Worm (Caenorhabditis elegans): ENCODE measurements around the gene gar-1.

gar-1 gene

DNA sequence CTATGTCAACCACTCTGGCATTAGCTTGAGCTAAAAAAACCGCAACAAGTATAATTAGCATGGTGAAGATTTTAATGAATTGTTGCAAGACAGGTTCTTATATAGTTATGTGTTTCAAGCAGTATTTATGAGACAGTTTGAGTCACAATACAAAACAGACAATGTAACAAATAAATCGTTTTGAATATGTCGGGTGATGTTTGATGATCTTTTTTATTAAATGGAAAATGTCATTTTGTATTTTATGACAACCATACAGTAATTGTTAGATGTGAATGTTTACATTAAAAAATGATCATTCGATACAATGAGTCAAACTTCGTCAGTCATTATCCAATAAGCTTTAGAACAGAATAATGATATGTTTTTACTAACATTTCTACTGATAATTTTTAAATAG is 41.3 kb downstream of the gar-1 start, which contains the start of gene K10C2.7:
Gene K10C2.7, minus strand, starts transcription at position 101 of the 400 bp plus-strand sequence.
- TF ChIP-seq lim-6 (tag; optimal IDR thresholded peaks at IDR 0.05), result no peak
- TF ChIP-seq fkh-10 (GFP tag; optimal IDR thresholded peaks at IDR 0.05), result no peak
- no peak for TF ChIP-seq tbx-7 (tag; optimal IDR thresholded peaks at IDR 0.05)
- no peak for TF ChIP-seq madf-2 (tag; optimal IDR thresholded peaks at IDR 0.05)
- no peak for TF ChIP-seq nhr-232 (tag; optimal IDR thresholded peaks at IDR 0.05)

DNA sequence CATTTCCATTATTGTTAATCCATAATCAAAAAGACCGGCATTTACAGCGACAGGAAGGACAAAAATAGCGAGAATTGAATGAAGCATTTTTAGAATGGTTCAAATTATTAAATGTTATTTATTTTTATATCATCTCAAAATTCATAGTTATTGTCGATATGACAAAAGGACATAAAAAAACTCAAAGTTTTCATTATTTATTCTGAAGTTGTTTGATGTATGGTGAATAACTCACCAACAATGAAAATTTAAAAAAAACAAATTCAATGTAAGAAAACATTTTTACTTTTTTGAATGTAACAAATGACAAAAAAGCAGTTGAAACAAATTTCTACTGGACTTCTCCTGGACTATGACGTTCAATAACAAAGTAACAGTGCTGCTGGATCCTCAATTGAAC is 44.2 kb downstream of the gar-1 start, which contains the start of gene K10C2.14:
Gene K10C2.14, minus strand, starts transcription at position 101 of the 400 bp plus-strand sequence.
- TF ChIP-seq ceh-9 (tag; optimal IDR thresholded peaks at IDR 0.05), result no peak
- no peak for TF ChIP-seq hlh-6 (tag; optimal IDR thresholded peaks at IDR 0.05)

DNA sequence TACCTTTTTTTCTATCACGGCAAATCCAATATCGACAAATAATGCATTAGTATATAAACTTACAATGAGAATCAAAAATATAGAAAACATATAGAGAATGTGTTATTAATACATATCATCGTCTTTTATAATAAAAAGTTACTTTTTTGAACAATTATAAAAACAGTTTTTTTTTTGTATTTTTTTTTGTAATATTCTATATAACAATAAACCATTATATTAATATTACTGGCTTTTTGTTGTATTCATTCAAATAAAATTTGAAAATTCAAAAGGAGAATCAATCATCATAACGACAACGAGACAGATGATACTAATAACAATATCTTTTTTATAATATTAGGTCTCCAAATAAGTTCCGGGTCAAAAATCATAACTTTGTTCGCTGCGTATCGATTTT is 47.1 kb downstream of the gar-1 start, which contains the start of gene K10C2.8:
Gene K10C2.8, minus strand, starts transcription at position 101 of the 400 bp plus-strand sequence.
- TF ChIP-seq ceh-34 (tag; optimal IDR thresholded peaks at IDR 0.05) (no peak), sdc-2 (tag; optimal IDR thresholded peaks at IDR 0.05) (no peak), ref-2 (tag; optimal IDR thresholded peaks at IDR 0.05) (no peak), fkh-6 (tag; optimal IDR thresholded peaks at IDR 0.05) (no peak), ahr-1 (tag; optimal IDR thresholded peaks at IDR 0.05) (no peak), ceh-24 (tag; optimal IDR thresholded peaks at IDR 0.05) (no peak), nfya-1 (tag; optimal IDR thresholded peaks at IDR 0.05) (no peak), elt-2 (tag; optimal IDR thresholded peaks at IDR 0.05) (no peak), T23F11.4 (GFP tag; optimal IDR thresholded peaks at IDR 0.05) (no peak), C08G9.2 (tag; optimal IDR thresholded peaks at IDR 0.05) (no peak), pat-9 (tag; optimal IDR thresholded peaks at IDR 0.05) (no peak), sox-4 (tag; optimal IDR thresholded peaks at IDR 0.05) (no peak), lin-11 (tag; optimal IDR thresholded peaks at IDR 0.05) (no peak), fax-1 (tag; optimal IDR thresholded peaks at IDR 0.05) (no peak), npax-4 (tag; optimal IDR thresholded peaks at IDR 0.05) (no peak), mec-3 (tag; optimal IDR thresholded peaks at IDR 0.05; ENCODE audit: borderline replicate concordance) (no peak), hlh-15 (tag; optimal IDR thresholded peaks at IDR 0.05) (no peak)

DNA sequence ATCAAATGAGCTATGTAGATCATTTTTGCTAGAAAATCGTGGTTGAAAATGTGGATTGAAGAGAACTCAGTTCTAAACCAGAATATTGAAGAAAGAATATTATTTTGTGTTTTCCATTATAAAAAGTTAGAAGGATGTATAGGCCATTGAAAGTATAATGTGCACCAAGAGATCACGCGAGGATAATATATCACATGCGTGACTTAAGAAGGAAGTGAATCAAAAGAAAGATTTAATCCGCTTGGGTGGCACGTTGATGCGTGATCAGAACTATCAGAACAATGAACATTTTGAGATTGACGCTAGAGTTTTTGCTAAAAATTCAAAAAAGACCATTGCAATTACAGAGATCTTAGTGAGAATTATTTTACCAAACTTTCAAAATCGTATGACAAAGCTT is 48.9 kb downstream of the gar-1 start:
- no peak for TF ChIP-seq ceh-22 (tag; optimal IDR thresholded peaks at IDR 0.05)
- TF ChIP-seq sox-4 (tag; optimal IDR thresholded peaks at IDR 0.05), result no peak
- TF ChIP-seq ceh-34 (tag; optimal IDR thresholded peaks at IDR 0.05), result no peak

DNA sequence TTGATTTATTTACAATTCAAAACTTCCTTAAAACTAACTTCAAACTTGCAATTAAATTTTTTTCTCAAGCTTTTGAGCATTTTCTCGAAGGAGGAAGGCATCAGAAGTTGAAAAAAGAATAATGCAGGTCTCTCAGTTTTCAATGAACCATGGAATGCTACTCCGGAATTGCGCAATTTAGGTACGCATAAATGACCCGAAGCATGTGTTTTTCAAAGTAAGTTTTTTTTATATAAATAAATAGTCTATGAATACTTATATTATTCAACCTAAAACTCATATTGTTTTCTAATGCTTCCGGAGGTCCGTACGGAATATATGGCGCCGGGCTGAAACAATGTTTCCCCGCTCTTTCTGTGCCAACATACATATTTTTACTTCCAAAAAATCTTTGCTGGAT is 51.0 kb downstream of the gar-1 start, which contains the start of gene K10C2.2:
Gene K10C2.2, minus strand, starts transcription at position 101 of the 400 bp plus-strand sequence.
- no peak for TF ChIP-seq ceh-45 (GFP tag; IDR thresholded peaks at IDR 0.05)

DNA sequence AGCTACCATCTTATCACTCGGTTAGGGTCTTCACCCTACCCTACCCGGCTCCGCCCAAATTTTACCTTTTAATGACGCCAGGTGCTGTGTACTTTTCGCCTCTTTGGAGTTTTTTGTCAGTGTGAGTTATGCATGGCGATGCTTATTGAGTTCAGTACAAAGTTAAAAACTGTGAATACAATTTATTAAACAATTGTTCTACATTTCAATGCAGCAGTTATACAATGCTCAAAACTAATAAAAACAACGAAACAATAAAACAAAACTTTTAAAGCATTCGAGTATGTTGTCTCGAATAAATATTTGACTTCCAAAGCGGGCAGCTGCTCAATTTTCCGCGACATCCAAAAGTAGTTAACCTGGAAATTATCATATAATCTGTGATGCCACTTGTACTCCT is 54.2 kb downstream of the gar-1 start, which contains the start of gene ctsa-2:
Gene ctsa-2, minus strand, starts transcription at position 101 of the 400 bp plus-strand sequence.
- TF ChIP-seq ceh-22 (tag; optimal IDR thresholded peaks at IDR 0.05) (no peak), T23F11.4 (GFP tag; optimal IDR thresholded peaks at IDR 0.05) (no peak), fkh-6 (tag; optimal IDR thresholded peaks at IDR 0.05) (no peak), odd-2 (tag; optimal IDR thresholded peaks at IDR 0.05) (no peak)

DNA sequence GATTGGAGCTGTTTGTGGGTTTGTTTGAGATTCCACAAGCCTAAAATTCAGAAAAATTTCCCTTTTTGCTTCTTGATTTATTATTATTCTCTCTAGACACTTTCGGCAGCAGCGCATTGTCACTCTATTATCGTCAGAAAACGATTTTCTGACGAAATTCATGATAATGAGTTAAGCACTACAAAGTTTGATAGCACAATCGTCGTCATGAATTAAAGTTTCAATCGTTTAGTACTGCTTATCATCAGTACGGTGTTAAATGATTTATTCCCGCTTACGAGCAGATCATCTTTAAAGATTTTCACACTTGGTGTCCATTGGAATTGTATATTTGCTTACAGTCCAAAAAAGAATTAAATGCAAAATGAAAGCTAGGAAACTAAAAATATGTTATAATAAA is 55.1 kb downstream of the gar-1 start:
- TF ChIP-seq pax-1 (tag; optimal IDR thresholded peaks at IDR 0.05) (no peak), fkh-10 (GFP tag; optimal IDR thresholded peaks at IDR 0.05) (no peak), hlh-8 (tag; optimal IDR thresholded peaks at IDR 0.05) (no peak), pag-3 (tag; optimal IDR thresholded peaks at IDR 0.05; ENCODE audit: borderline replicate concordance) (no peak), ceh-14 (tag; optimal IDR thresholded peaks at IDR 0.05) (no peak), C08G9.2 (tag; optimal IDR thresholded peaks at IDR 0.05) (no peak), ceh-2 (tag; optimal IDR thresholded peaks at IDR 0.05) (no peak), che-1 (tag; optimal IDR thresholded peaks at IDR 0.05) (no peak), gmeb-2 (tag; optimal IDR thresholded peaks at IDR 0.05) (no peak), pha-2 (tag; optimal IDR thresholded peaks at IDR 0.05) (no peak)

Measured in whole organism, late embryonic.